Worm (Caenorhabditis elegans) whole organism, L1 larva: ENCODE measurements around the gene prdx-3.
"Not testable (repeated sequence)": the region's sequence is repeated elsewhere in the genome, so short reads cannot be mapped to it uniquely, and the experiment has no call there.

Experiments used
- jun-1 ChIP-seq: fragments of 150-350 bp; optimal IDR thresholded peaks from 2 replicates; lab custom pipeline; 2014; ENCODE audit warnings: missing biosample characterization, missing genetic modification reagents, missing genetic modification characterization
- lin-13 ChIP-seq: fragments of 150-350 bp; optimal IDR thresholded peaks from 2 replicates; lab custom pipeline; 2014; ENCODE audit warnings: missing biosample characterization, missing genetic modification reagents, missing genetic modification characterization
- lin-14 ChIP-seq: fragments of 200-800 bp; sonication (Bioruptor generic); optimal IDR thresholded peaks from 2 replicates; lab custom pipeline; 2018; ENCODE audit warnings: mild to moderate bottlenecking, missing genetic modification characterization, moderate library complexity, missing compliant biosample characterization
- nhr-11 ChIP-seq: fragments of 150-350 bp; optimal IDR thresholded peaks from 2 replicates; lab custom pipeline; 2014; ENCODE audit warnings: missing biosample characterization, missing genetic modification characterization
- snpc-4 ChIP-seq: fragments of 150-350 bp; optimal IDR thresholded peaks from 2 replicates; lab custom pipeline; 2014; ENCODE audit warnings: missing biosample characterization, missing genetic modification characterization
- ztf-4 ChIP-seq: fragments of 150-350 bp; optimal IDR thresholded peaks from 2 replicates; lab custom pipeline; 2014; ENCODE audit warnings: missing biosample characterization, missing genetic modification characterization

- not testable (repeated sequence) for TF ChIP-seq lin-14 (GFP tag; lab: Kevin White, UChicago); lin-13 (GFP tag; lab: Kevin White, UChicago); jun-1 (tag; lab: Kevin White, UChicago); ztf-4 (tag; lab: Kevin White, UChicago); nhr-11 (tag; lab: Kevin White, UChicago); snpc-4 (tag; lab: Kevin White, UChicago)
Observed at ce11 chrIII:4378600-4379293, 28.5 kb upstream of the prdx-3 start.
